Worm (Caenorhabditis elegans) whole organism, late embryonic: ENCODE data around the gene srh-45.

Source experiments
- C08G9.2 ChIP-seq: sonication (generic microtip); optimal IDR thresholded peaks from 2 replicates; lab custom pipeline; 2016; ENCODE audit warnings: mild to moderate bottlenecking, missing genetic modification characterization, moderate library complexity, missing compliant biosample characterization
- F13H6.1 ChIP-seq: sonication (generic microtip); optimal IDR thresholded peaks from 2 replicates; lab custom pipeline; 2016; ENCODE audit warnings: missing genetic modification characterization, missing compliant biosample characterization
- K09A11.1 ChIP-seq: sonication (generic microtip); optimal IDR thresholded peaks from 2 replicates; lab custom pipeline; 2017; ENCODE audit warnings: antibody characterized with exemption, mild to moderate bottlenecking, missing genetic modification characterization, missing compliant biosample characterization; ENCODE audit not compliant: insufficient read depth
- T23F11.4 ChIP-seq: fragments of 200-800 bp; sonication (Bioruptor generic); optimal IDR thresholded peaks from 2 replicates; lab custom pipeline; 2018; ENCODE audit warnings: mild to moderate bottlenecking, missing genetic modification characterization, missing compliant biosample characterization
- Y22D7AL.16 ChIP-seq: sonication (generic microtip); optimal IDR thresholded peaks from 2 replicates; lab custom pipeline; 2016; ENCODE audit warnings: missing genetic modification characterization, missing compliant biosample characterization
- ahr-1 ChIP-seq: sonication (generic microtip); optimal IDR thresholded peaks from 2 replicates; lab custom pipeline; 2016; ENCODE audit warnings: missing genetic modification characterization, missing compliant biosample characterization
- ama-1 ChIP-seq: fragments of 150-350 bp; optimal IDR thresholded peaks from 2 replicates; lab custom pipeline; 2014
- ceh-14 ChIP-seq: sonication (generic microtip); optimal IDR thresholded peaks from 2 replicates; lab custom pipeline; 2016; ENCODE audit warnings: missing genotype, missing genetic modification characterization, missing compliant biosample characterization
- ceh-18 ChIP-seq: sonication (generic microtip); optimal IDR thresholded peaks from 2 replicates; lab custom pipeline; 2016; ENCODE audit warnings: missing genetic modification characterization, missing compliant biosample characterization
- ceh-19 ChIP-seq: fragments of 200-800 bp; sonication (Bioruptor generic); optimal IDR thresholded peaks from 2 replicates; lab custom pipeline; 2018; ENCODE audit warnings: mild to moderate bottlenecking, missing genetic modification characterization, missing compliant biosample characterization
- ceh-2 ChIP-seq: sonication (generic microtip); optimal IDR thresholded peaks from 2 replicates; lab custom pipeline; 2016; ENCODE audit warnings: missing genotype, missing genetic modification characterization, missing compliant biosample characterization
- ceh-22 ChIP-seq: sonication (generic microtip); optimal IDR thresholded peaks from 2 replicates; lab custom pipeline; 2017; ENCODE audit warnings: missing biosample characterization, missing genetic modification characterization
- ceh-24 ChIP-seq: sonication (generic microtip); optimal IDR thresholded peaks from 2 replicates; lab custom pipeline; 2016; ENCODE audit warnings: mild to moderate bottlenecking, missing genetic modification characterization, missing compliant biosample characterization
- ceh-31 ChIP-seq: sonication (generic microtip); optimal IDR thresholded peaks from 2 replicates; lab custom pipeline; 2016; ENCODE audit warnings: missing genetic modification characterization, missing compliant biosample characterization
- ceh-34 ChIP-seq: sonication (generic microtip); optimal IDR thresholded peaks from 2 replicates; lab custom pipeline; 2016; ENCODE audit warnings: mild to moderate bottlenecking, missing genetic modification characterization, missing compliant biosample characterization
- ceh-45 ChIP-seq: fragments of 200-800 bp; sonication (Bioruptor generic); IDR thresholded peaks from 2 replicates; pipeline ENCODE4 v1.3.6; 2022; ENCODE audit warnings: missing genetic modification reagents, missing genetic modification characterization, missing compliant biosample characterization
- ceh-6 ChIP-seq: fragments of 200-800 bp; sonication (Bioruptor generic); optimal IDR thresholded peaks from 2 replicates; lab custom pipeline; 2018; ENCODE audit warnings: mild to moderate bottlenecking, missing genetic modification characterization, missing compliant biosample characterization
- ceh-9 ChIP-seq: sonication (generic microtip); optimal IDR thresholded peaks from 2 replicates; lab custom pipeline; 2016; ENCODE audit warnings: mild to moderate bottlenecking, missing genetic modification characterization, inconsistent platforms, missing compliant biosample characterization
- che-1 ChIP-seq: sonication (generic microtip); optimal IDR thresholded peaks from 2 replicates; lab custom pipeline; 2016; ENCODE audit warnings: mild to moderate bottlenecking, missing genetic modification characterization, missing compliant biosample characterization
- dmd-4 ChIP-seq: sonication (generic microtip); optimal IDR thresholded peaks from 2 replicates; lab custom pipeline; 2016; ENCODE audit warnings: borderline replicate concordance, missing genetic modification characterization, missing compliant biosample characterization
- elt-2 ChIP-seq: sonication (generic microtip); optimal IDR thresholded peaks from 2 replicates; lab custom pipeline; 2016; ENCODE audit warnings: missing genetic modification reagents, missing genetic modification characterization, missing compliant biosample characterization
- fkh-10 ChIP-seq: fragments of 150-350 bp; optimal IDR thresholded peaks from 2 replicates; lab custom pipeline; 2014; ENCODE audit warnings: missing biosample characterization, missing genetic modification reagents, missing genetic modification characterization
- fkh-6 ChIP-seq: sonication (generic microtip); optimal IDR thresholded peaks from 2 replicates; lab custom pipeline; 2016; ENCODE audit warnings: missing genetic modification characterization, missing compliant biosample characterization
- gmeb-2 ChIP-seq: sonication (generic microtip); optimal IDR thresholded peaks from 2 replicates; lab custom pipeline; 2016; ENCODE audit warnings: missing genetic modification characterization, inconsistent platforms, missing compliant biosample characterization
- hlh-13 ChIP-seq: fragments of 200-800 bp; sonication (Bioruptor generic); optimal IDR thresholded peaks from 2 replicates; lab custom pipeline; 2018; ENCODE audit warnings: mild to moderate bottlenecking, missing genetic modification characterization, missing compliant biosample characterization
- hlh-15 ChIP-seq: sonication (generic microtip); optimal IDR thresholded peaks from 2 replicates; lab custom pipeline; 2016; ENCODE audit warnings: missing genetic modification characterization, missing compliant biosample characterization
- hlh-8 ChIP-seq: sonication (generic microtip); optimal IDR thresholded peaks from 2 replicates; lab custom pipeline; 2016; ENCODE audit warnings: missing genotype, missing genetic modification characterization, missing compliant biosample characterization
- lim-6 ChIP-seq: sonication (generic microtip); optimal IDR thresholded peaks from 2 replicates; lab custom pipeline; 2016; ENCODE audit warnings: missing genetic modification characterization, missing compliant biosample characterization
- lin-11 ChIP-seq: fragments of 200-800 bp; sonication (Bioruptor generic); optimal IDR thresholded peaks from 2 replicates; lab custom pipeline; 2018; ENCODE audit warnings: mild to moderate bottlenecking, missing genetic modification characterization, missing compliant biosample characterization
- madf-2 ChIP-seq: sonication (generic microtip); optimal IDR thresholded peaks from 2 replicates; lab custom pipeline; 2017; ENCODE audit warnings: missing genetic modification characterization, missing compliant biosample characterization
- mec-3 ChIP-seq: sonication (generic microtip); optimal IDR thresholded peaks from 2 replicates; lab custom pipeline; 2016; ENCODE audit warnings: borderline replicate concordance, missing genetic modification characterization, missing compliant biosample characterization
- nhr-11 ChIP-seq: fragments of 150-350 bp; optimal IDR thresholded peaks from 2 replicates; lab custom pipeline; 2014; ENCODE audit warnings: missing biosample characterization, missing genetic modification characterization
- npax-4 ChIP-seq: sonication (generic microtip); optimal IDR thresholded peaks from 2 replicates; lab custom pipeline; 2016; ENCODE audit warnings: missing genetic modification characterization, missing compliant biosample characterization
- pax-1 ChIP-seq: fragments of 150-350 bp; optimal IDR thresholded peaks from 2 replicates; lab custom pipeline; 2014; ENCODE audit warnings: missing biosample characterization, missing genetic modification characterization
- pha-2 ChIP-seq: sonication (generic microtip); optimal IDR thresholded peaks from 2 replicates; lab custom pipeline; 2017; ENCODE audit warnings: mild to moderate bottlenecking, missing genetic modification characterization, missing compliant biosample characterization
- pha-4 ChIP-seq: fragments of 150-350 bp; optimal IDR thresholded peaks from 2 replicates; lab custom pipeline; 2018; ENCODE audit warnings: missing biosample characterization, missing genetic modification reagents, missing genetic modification characterization
- pqm-1 ChIP-seq: sonication (generic microtip); optimal IDR thresholded peaks from 2 replicates; lab custom pipeline; 2016; ENCODE audit warnings: missing genetic modification characterization, missing compliant biosample characterization
- ref-2 ChIP-seq: sonication (generic microtip); optimal IDR thresholded peaks from 2 replicates; lab custom pipeline; 2016; ENCODE audit warnings: missing genetic modification characterization, missing compliant biosample characterization
- rnt-1 ChIP-seq: sonication (generic microtip); optimal IDR thresholded peaks from 2 replicates; lab custom pipeline; 2016; ENCODE audit warnings: missing genetic modification characterization, missing compliant biosample characterization
- sdc-2 ChIP-seq: sonication (generic microtip); optimal IDR thresholded peaks from 2 replicates; lab custom pipeline; 2016; ENCODE audit warnings: missing genotype, missing genetic modification characterization, missing compliant biosample characterization
- sox-2 ChIP-seq: fragments of 200-800 bp; sonication (Bioruptor generic); IDR thresholded peaks from 2 replicates; pipeline ENCODE4 v1.3.6; 2022; ENCODE audit warnings: missing genetic modification reagents, missing genetic modification characterization, missing compliant biosample characterization
- sox-4 ChIP-seq: sonication (generic microtip); optimal IDR thresholded peaks from 2 replicates; lab custom pipeline; 2017; ENCODE audit warnings: mild to moderate bottlenecking, missing genetic modification characterization, inconsistent platforms, missing compliant biosample characterization
- syd-9 ChIP-seq: sonication (generic microtip); optimal IDR thresholded peaks from 2 replicates; lab custom pipeline; 2016; ENCODE audit warnings: mild to moderate bottlenecking, missing genetic modification characterization, moderate library complexity, missing compliant biosample characterization
- ttx-3 ChIP-seq: sonication (generic microtip); optimal IDR thresholded peaks from 2 replicates; lab custom pipeline; 2016; ENCODE audit warnings: missing genetic modification reagents, missing genetic modification characterization, missing compliant biosample characterization
- unc-3 ChIP-seq, 2 experiments: fragments of 200-800 bp in 1 of 2; sonication (Bioruptor generic) in 1 of 2; sonication (generic microtip) in 1 of 2; conservative IDR thresholded peaks in 1 of 2; optimal IDR thresholded peaks in 1 of 2; 2 replicates each; pipeline versions ENCODE4 v1.3.6 to Lab custom; 2016 to 2022; ENCODE audit warnings: missing compliant biosample characterization in 2 of 2, missing genetic modification characterization in 2 of 2, missing genetic modification reagents in 1 of 2
- unc-86 ChIP-seq: sonication (generic microtip); optimal IDR thresholded peaks from 2 replicates; lab custom pipeline; 2016; ENCODE audit warnings: missing genetic modification characterization, missing compliant biosample characterization
- ztf-16 ChIP-seq: sonication (generic microtip); optimal IDR thresholded peaks from 2 replicates; lab custom pipeline; 2017; ENCODE audit warnings: missing genetic modification characterization, missing compliant biosample characterization

The srh-45 gene

ce11 chrV:11316801-11317200 is 12.0 kb upstream of the srh-45 start, which contains the start of gene cutl-18:
Gene cutl-18, minus strand, starts transcription at chrV:11316901.
- TF ChIP-seq pqm-1: no peak
- TF ChIP-seq F13H6.1: no peak
- TF ChIP-seq ceh-9 (tag; lab: Kevin White, UChicago): no peak
- TF ChIP-seq madf-2 (tag; lab: Kevin White, UChicago): no peak
- no peak for TF ChIP-seq gmeb-2 (tag; lab: Kevin White, UChicago)
- no peak for TF ChIP-seq ceh-31 (tag; lab: Kevin White, UChicago)
- no peak for TF ChIP-seq sox-2 (GFP tag; lab: Robert Waterston, UW)
- no peak for TF ChIP-seq sox-4 (tag; lab: Kevin White, UChicago)
- no peak for TF ChIP-seq sdc-2 (tag; lab: Kevin White, UChicago)
- TF ChIP-seq hlh-8 (tag; lab: Kevin White, UChicago): no peak
- no peak for TF ChIP-seq ceh-24 (tag; lab: Kevin White, UChicago)
- TF ChIP-seq ceh-22: no peak
- TF ChIP-seq pha-2 (tag; lab: Kevin White, UChicago): no peak
- no peak for TF ChIP-seq ceh-2 (tag; lab: Kevin White, UChicago)
- no peak for TF ChIP-seq pha-4
- TF ChIP-seq Y22D7AL.16: no peak
- no peak for TF ChIP-seq lim-6 (tag; lab: Kevin White, UChicago)
- no peak for TF ChIP-seq C08G9.2 (tag; lab: Kevin White, UChicago)

- peak; percentile 97 for TF ChIP-seq ceh-22
- peak; percentile 99 for TF ChIP-seq ceh-14
- TF ChIP-seq pax-1 (tag; lab: Kevin White, UChicago): peak; percentile 76
- TF ChIP-seq ceh-6 (GFP tag; lab: Kevin White, UChicago): peak; percentile 100
- TF ChIP-seq K09A11.1: peak; percentile 98
- peak; percentile 96 for TF ChIP-seq pha-2 (tag; lab: Kevin White, UChicago)
- peak; percentile 98 for TF ChIP-seq dmd-4 (tag; lab: Kevin White, UChicago)
- peak; percentile 98 for TF ChIP-seq hlh-15 (tag; lab: Kevin White, UChicago)
- peak; percentile 97 for TF ChIP-seq syd-9 (tag; lab: Kevin White, UChicago)
- peak; percentile 99 for TF ChIP-seq ceh-19 (GFP tag; lab: Kevin White, UChicago)
- TF ChIP-seq ztf-16 (tag; lab: Kevin White, UChicago): peak; percentile 97
- TF ChIP-seq rnt-1 (tag; lab: Kevin White, UChicago): peak; percentile 98
- TF ChIP-seq che-1 (tag; lab: Kevin White, UChicago): peak; percentile 98
- TF ChIP-seq ahr-1 (tag; lab: Kevin White, UChicago): peak; percentile 96
- peak; percentile 97 for TF ChIP-seq npax-4 (tag; lab: Kevin White, UChicago)
- TF ChIP-seq pha-4: no peak
- TF ChIP-seq sdc-2 (tag; lab: Kevin White, UChicago): peak; percentile 95
- peak; percentile 97 for TF ChIP-seq lin-11 (tag; lab: Kevin White, UChicago)
- TF ChIP-seq ceh-34 (tag; lab: Kevin White, UChicago): peak; percentile 99
- TF ChIP-seq ceh-9 (tag; lab: Kevin White, UChicago): peak; percentile 98
- TF ChIP-seq ceh-18: peak; percentile 96
- TF ChIP-seq fkh-6 (tag; lab: Kevin White, UChicago): peak; percentile 96
- TF ChIP-seq sox-2 (GFP tag; lab: Robert Waterston, UW): peak; percentile 98
- peak; percentile 99 for TF ChIP-seq ceh-2 (tag; lab: Kevin White, UChicago)
- no peak for TF ChIP-seq nhr-11
- peak; percentile 99 for TF ChIP-seq unc-3 (GFP tag; conservative IDR thresholded peaks at IDR 0.05; lab: Robert Waterston, UW)
- TF ChIP-seq unc-3 (tag; optimal IDR thresholded peaks at IDR 0.05; lab: Kevin White, UChicago): peak; percentile 95
- TF ChIP-seq T23F11.4: peak; percentile 100
- TF ChIP-seq hlh-13: peak; percentile 99
- TF ChIP-seq unc-86 (tag; lab: Kevin White, UChicago): peak; percentile 98
- TF ChIP-seq elt-2 (tag; lab: Kevin White, UChicago): peak; percentile 100
- TF ChIP-seq ama-1 (lab: Kevin White, UChicago): no peak
- peak; percentile 99 for TF ChIP-seq ttx-3
- peak; percentile 97 for TF ChIP-seq ceh-24 (tag; lab: Kevin White, UChicago)
- peak; percentile 97 for TF ChIP-seq ref-2
- TF ChIP-seq mec-3 (tag; lab: Kevin White, UChicago): peak; percentile 88
- peak; percentile 99 for TF ChIP-seq F13H6.1
- TF ChIP-seq madf-2 (tag; lab: Kevin White, UChicago): peak; percentile 97
- peak; percentile 85 for TF ChIP-seq fkh-10 (GFP tag; lab: Kevin White, UChicago)
- TF ChIP-seq ceh-45: peak; percentile 99
Measured at ce11 chrV:11314025-11314880, 9.5 kb upstream of the srh-45 start.
